Fruit fly (Drosophila melanogaster): ENCODE results near the gene Mur29B.

The Mur29B gene

DNA sequence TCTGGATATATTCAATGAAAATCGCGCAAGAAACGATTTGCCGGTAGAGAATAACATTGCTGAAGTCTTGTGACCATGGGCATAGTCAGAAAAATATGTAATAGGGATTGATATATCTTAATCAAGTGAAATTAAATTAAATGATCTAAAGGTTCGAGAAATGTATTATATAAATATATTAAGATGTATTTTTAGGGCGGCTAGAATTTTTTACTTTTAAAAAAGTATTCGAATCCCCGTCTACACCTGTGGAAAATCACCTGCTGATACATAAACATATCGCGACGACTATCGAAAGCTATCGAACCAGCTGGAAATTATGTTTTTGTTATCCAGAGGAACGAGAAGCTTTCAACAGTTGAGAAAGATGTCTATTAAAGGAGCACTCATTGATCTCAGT is 24.7 kb downstream of the Mur29B start, which contains the start of the genes CG13390 and CG17294 (continued):
- TF ChIP-seq trh (GFP tag; optimal IDR thresholded peaks at IDR 0.05) (peak; percentile 98), lbe (GFP tag; optimal IDR thresholded peaks at IDR 0.05) (peak; percentile 99), Hey (tag; optimal IDR thresholded peaks at IDR 0.05) (peak; percentile 92), CG33557 (GFP tag; optimal IDR thresholded peaks at IDR 0.05) (peak; percentile 99), CG4730 (GFP tag; IDR thresholded peaks at IDR 0.05) (peak; percentile 99), CG8388 (GFP tag; optimal IDR thresholded peaks at IDR 0.05) (peak; percentile 99), Sin3A (optimal IDR thresholded peaks at IDR 0.05) (no peak), nerfin-2 (GFP tag; IDR thresholded peaks at IDR 0.05; ENCODE audit: partially characterized antibody) (peak; percentile 75; the same call in 1 of the 2 replicates), chinmo (GFP tag; IDR thresholded peaks at IDR 0.05; ENCODE audit: partially characterized antibody) (peak; percentile 57; the same call in 1 of the 4 replicates), CG4282 (GFP tag; optimal IDR thresholded peaks at IDR 0.05) (peak; percentile 81), emc (GFP tag; optimal IDR thresholded peaks at IDR 0.05) (peak; percentile 91), Scr (GFP tag; IDR thresholded peaks at IDR 0.05; ENCODE audit: partially characterized antibody) (peak; percentile 79), pan (optimal IDR thresholded peaks at IDR 0.05) (no peak), pan (GFP tag; optimal IDR thresholded peaks at IDR 0.05 in 1 of 2, IDR thresholded peaks at IDR 0.05 in 1 of 2) (peak in 1 of 2 experiments; percentile 100), Stat92E (GFP tag; optimal IDR thresholded peaks at IDR 0.05) (peak in 1 of 3 experiments; percentile 98), CG11504 (tag; optimal IDR thresholded peaks at IDR 0.05) (peak; percentile 98), odd (GFP tag; optimal IDR thresholded peaks at IDR 0.05) (peak; percentile 99), CG16815 (GFP tag; optimal IDR thresholded peaks at IDR 0.05) (peak; percentile 99), TFAM (GFP tag; optimal IDR thresholded peaks at IDR 0.05) (peak; percentile 91), lmd (GFP tag; IDR thresholded peaks at IDR 0.05) (peak; percentile 99), CG7271 (tag; optimal IDR thresholded peaks at IDR 0.05) (peak; percentile 99), CG17328 (GFP tag; IDR thresholded peaks at IDR 0.05) (peak; percentile 100), prd (optimal IDR thresholded peaks at IDR 0.05) (no peak), prd (GFP tag; IDR thresholded peaks at IDR 0.05) (peak; percentile 100), H2.0 (GFP tag; IDR thresholded peaks at IDR 0.05) (peak; percentile 99), ems (GFP tag; optimal IDR thresholded peaks at IDR 0.05) (peak; percentile 97), CG7987 (GFP tag; optimal IDR thresholded peaks at IDR 0.05) (peak; percentile 98), CG30020 (tag; optimal IDR thresholded peaks at IDR 0.05) (peak; percentile 93), HLH3B (GFP tag; IDR thresholded peaks at IDR 0.05) (peak; percentile 100), Med (GFP tag) (peak; percentile 99), gsb (GFP tag; IDR thresholded peaks at IDR 0.05) (peak; percentile 99), CG11560 (tag; IDR thresholded peaks at IDR 0.05) (peak; percentile 95), CG9437 (GFP tag; optimal IDR thresholded peaks at IDR 0.05) (peak; percentile 95), CG8924 (tag; optimal IDR thresholded peaks at IDR 0.05) (peak; percentile 100), Sry-δ (GFP tag; optimal IDR thresholded peaks at IDR 0.05) (peak; percentile 63), CG8290 (GFP tag; optimal IDR thresholded peaks at IDR 0.05) (peak; percentile 98), CG8290 (tag; optimal IDR thresholded peaks at IDR 0.05) (peak; percentile 96 to 98), CG4404 (GFP tag; IDR thresholded peaks at IDR 0.05) (peak; percentile 99), lab (GFP tag; optimal IDR thresholded peaks at IDR 0.05) (peak; percentile 100), tio (GFP tag; optimal IDR thresholded peaks at IDR 0.05) (peak; percentile 98), CG16863 (GFP tag; optimal IDR thresholded peaks at IDR 0.05) (peak; percentile 92), Xbp1 (GFP tag; optimal IDR thresholded peaks at IDR 0.05) (peak; percentile 100), dimm (GFP tag; IDR thresholded peaks at IDR 0.05) (peak; percentile 99)
